Worm (Caenorhabditis elegans): ENCODE measurements around the gene sri-63.

DNA sequence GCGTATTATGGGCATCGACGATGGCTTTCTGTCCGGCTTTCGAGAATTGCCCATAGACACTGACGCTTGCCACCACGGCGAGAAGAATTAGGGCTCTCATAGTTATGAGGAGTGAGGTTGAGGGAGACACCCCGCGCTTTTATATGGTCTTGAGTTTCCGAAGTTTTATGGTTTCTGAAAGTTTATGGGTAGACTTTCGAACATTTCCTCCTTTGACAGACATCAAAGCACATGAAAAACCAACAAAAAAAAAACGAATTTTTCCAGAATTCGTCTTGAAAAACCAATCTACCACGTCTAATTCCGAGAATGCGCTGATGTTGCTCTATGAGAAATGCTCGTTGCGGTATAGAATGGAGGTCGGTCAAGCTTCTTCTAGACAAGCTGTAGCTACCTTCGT is 2.6 kb upstream of the sri-63 start, which contains the start of gene scl-15:
- no peak for TF ChIP-seq madf-9 (GFP tag; conservative IDR thresholded peaks at IDR 0.05)
- TF ChIP-seq mep-1 (tag; optimal IDR thresholded peaks at IDR 0.05) = no peak
- no peak for TF ChIP-seq saeg-2 (GFP tag; IDR thresholded peaks at IDR 0.05)
- TF ChIP-seq lsy-2 (tag; optimal IDR thresholded peaks at IDR 0.05) = no peak

All from whole organism, L4 larva.